Fruit fly (Drosophila melanogaster): ENCODE measurements around the gene CG12121.

Gene CG12121

DNA sequence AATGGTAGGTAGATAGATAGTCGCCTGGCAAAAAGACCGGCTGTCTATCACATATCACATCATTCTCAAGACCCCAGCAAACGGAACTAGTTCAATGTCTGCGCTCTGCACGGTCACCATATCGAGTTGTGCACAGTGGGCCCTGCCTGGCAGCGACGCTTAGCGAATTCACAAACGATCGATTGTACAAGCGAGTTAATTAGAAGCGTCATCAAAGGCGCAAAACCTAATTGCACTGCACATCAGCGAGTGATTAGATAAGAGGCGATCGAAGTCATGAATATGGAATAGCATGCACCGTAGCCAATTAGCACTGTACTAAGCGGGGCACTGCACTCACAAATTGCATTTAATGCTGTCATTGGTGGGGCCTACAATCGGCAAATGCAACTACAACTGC, 11.7 kb downstream of the CG12121 start (continued):
- TF ChIP-seq CG17361 (GFP tag; IDR thresholded peaks at IDR 0.05) = 0 out of 3 replicates have a peak, but pooled peaks have one; percentile 14
- TF ChIP-seq CG10147 (GFP tag; optimal IDR thresholded peaks at IDR 0.05) = no peak
- peak; percentile 36 for TF ChIP-seq CG10979 (tag; optimal IDR thresholded peaks at IDR 0.05)
- no peak for TF ChIP-seq hkb (optimal IDR thresholded peaks at IDR 0.05)
- TF ChIP-seq hkb (GFP tag; IDR thresholded peaks at IDR 0.05) = 0 out of 2 replicates have a peak, but pooled peaks have one; percentile 19
- peak; percentile 34 for TF ChIP-seq gem (tag; optimal IDR thresholded peaks at IDR 0.05)
- no peak for TF ChIP-seq al (GFP tag; IDR thresholded peaks at IDR 0.05)
- no peak for TF ChIP-seq lola (GFP tag; optimal IDR thresholded peaks at IDR 0.05)
- peak; percentile 42; the same call in 1 of the 2 replicates for TF ChIP-seq CG4404 (GFP tag; IDR thresholded peaks at IDR 0.05)
- TF ChIP-seq CG18619 (GFP tag; optimal IDR thresholded peaks at IDR 0.05) = no peak
- peak; percentile 15 for TF ChIP-seq pnt (GFP tag; optimal IDR thresholded peaks at IDR 0.05)
- TF ChIP-seq CG9437 (GFP tag; optimal IDR thresholded peaks at IDR 0.05) = no peak
- TF ChIP-seq CG14667 (GFP tag; IDR thresholded peaks at IDR 0.05) = 0 out of 2 replicates have a peak, but pooled peaks have one; percentile 20
- no peak for TF ChIP-seq HLH4C (GFP tag; IDR thresholded peaks at IDR 0.05; ENCODE audit: partially characterized antibody)
- TF ChIP-seq Optix (GFP tag; IDR thresholded peaks at IDR 0.05) = peak; percentile 51; the same call in 1 of the 3 replicates
- no peak for TF ChIP-seq Oaz (GFP tag; IDR thresholded peaks at IDR 0.05)
- TF ChIP-seq Mrtf (GFP tag; IDR thresholded peaks at IDR 0.05) = 0 out of 3 replicates have a peak, but pooled peaks have one; percentile 23
- TF ChIP-seq CG18764 (GFP tag; optimal IDR thresholded peaks at IDR 0.05) = no peak
- TF ChIP-seq CG4617 (GFP tag; optimal IDR thresholded peaks at IDR 0.05; ENCODE audit: borderline replicate concordance) = no peak
- no peak for TF ChIP-seq Xbp1 (GFP tag; optimal IDR thresholded peaks at IDR 0.05)
- TF ChIP-seq CG1024 (GFP tag; IDR thresholded peaks at IDR 0.05) = 0 out of 2 replicates have a peak, but pooled peaks have one; percentile 51
- peak; percentile 6 for TF ChIP-seq unpg (GFP tag; optimal IDR thresholded peaks at IDR 0.05)
- TF ChIP-seq HLH54F (GFP tag; optimal IDR thresholded peaks at IDR 0.05) = no peak
- TF ChIP-seq sens (GFP tag) = peak; percentile 54
- peak; percentile 33; the same call in 1 of the 3 replicates for TF ChIP-seq CG34422 (GFP tag; IDR thresholded peaks at IDR 0.05)
- no peak for TF ChIP-seq sug (tag; optimal IDR thresholded peaks at IDR 0.05)
- TF ChIP-seq CG4424 (GFP tag; optimal IDR thresholded peaks at IDR 0.05) = peak; percentile 1
- TF ChIP-seq pfk (GFP tag; optimal IDR thresholded peaks at IDR 0.05) = no peak
- peak; percentile 39 for TF ChIP-seq Rx (GFP tag; IDR thresholded peaks at IDR 0.05)
- TF ChIP-seq CG6765 (GFP tag; optimal IDR thresholded peaks at IDR 0.05) = no peak
- no peak for TF ChIP-seq HLH3B (GFP tag; IDR thresholded peaks at IDR 0.05)
- TF ChIP-seq CHES-1-like (GFP tag; optimal IDR thresholded peaks at IDR 0.05) = no peak
- no peak for TF ChIP-seq lbe (GFP tag; optimal IDR thresholded peaks at IDR 0.05)
- TF ChIP-seq Ets65A (GFP tag) = peak; percentile 85
- TF ChIP-seq CG7271 (tag; optimal IDR thresholded peaks at IDR 0.05) = no peak
- peak; percentile 66 for TF ChIP-seq row (GFP tag; IDR thresholded peaks at IDR 0.05)
- TF ChIP-seq HLHmδ (GFP tag; optimal IDR thresholded peaks at IDR 0.05) = no peak
- 0 out of 3 replicates have a peak, but pooled peaks have one; percentile 37 for TF ChIP-seq CG11560 (tag; IDR thresholded peaks at IDR 0.05)
- peak; percentile 49; the same call in 1 of the 3 replicates for TF ChIP-seq zfh1 (GFP tag; IDR thresholded peaks at IDR 0.05)
- TF ChIP-seq CG18599 (GFP tag; optimal IDR thresholded peaks at IDR 0.05) = no peak
- TF ChIP-seq D (optimal IDR thresholded peaks at IDR 0.05) = no peak
- no peak for TF ChIP-seq D (GFP tag; optimal IDR thresholded peaks at IDR 0.05)
- TF ChIP-seq CG7839 (tag; optimal IDR thresholded peaks at IDR 0.05) = peak; percentile 23
- no peak for TF ChIP-seq pan (optimal IDR thresholded peaks at IDR 0.05)
- TF ChIP-seq pan (GFP tag; optimal IDR thresholded peaks at IDR 0.05 in 1 of 2, IDR thresholded peaks at IDR 0.05 in 1 of 2) = peak in 1 of 2 experiments; percentile 13
- peak in 1 of 2 experiments; percentile 17 for TF ChIP-seq chif (GFP tag; optimal IDR thresholded peaks at IDR 0.05)
- TF ChIP-seq Aef1 (GFP tag; IDR thresholded peaks at IDR 0.05) = 0 out of 3 replicates have a peak, but pooled peaks have one; percentile 11
- peak; percentile 45 for TF ChIP-seq Sox102F (GFP tag; optimal IDR thresholded peaks at IDR 0.05)
- TF ChIP-seq Mad (GFP tag; optimal IDR thresholded peaks at IDR 0.05) = no peak
- TF ChIP-seq emc (GFP tag; optimal IDR thresholded peaks at IDR 0.05) = no peak
- TF ChIP-seq CG4820 (GFP tag; optimal IDR thresholded peaks at IDR 0.05) = peak; percentile 14
- peak; percentile 13 for TF ChIP-seq bab2 (GFP tag; optimal IDR thresholded peaks at IDR 0.05)

All from whole organism, embryonic.